1 fruit fly cellular context compared by ENCODE assay signal in genomic region chr3L:8925679-8926078, dm6.
TF ChIP-seq lines count a peak whose summit lies in the region.

No protein-coding gene starts in this region.

TF ChIP-seq in whole organism, embryonic, 481 proteins besides CTCF, POLR2A, EP300 and RAD21 (continued from another document and continues in another):
- no peak for TF ChIP-seq nom (GFP tag; optimal IDR thresholded peaks at IDR 0.05; lab: Kevin White, UChicago)
- TF ChIP-seq Sox102F (GFP tag; optimal IDR thresholded peaks at IDR 0.05; lab: Kevin White, UChicago) = peak; percentile 40
- no peak for TF ChIP-seq dysf (GFP tag; IDR thresholded peaks at IDR 0.05; lab: Robert Waterston, UW)
- TF ChIP-seq eve (GFP tag; optimal IDR thresholded peaks at IDR 0.05; lab: Kevin White, UChicago) = peak in 1 of 2 experiments; percentile 24
- no peak for TF ChIP-seq Fer1 (GFP tag; optimal IDR thresholded peaks at IDR 0.05; lab: Kevin White, UChicago)
- no peak for TF ChIP-seq Trl (optimal IDR thresholded peaks at IDR 0.05; lab: Kevin White, UChicago)
- peak; percentile 1 for TF ChIP-seq Trl (GFP tag; optimal IDR thresholded peaks at IDR 0.05; lab: Kevin White, UChicago)
- TF ChIP-seq CG17802 (tag; optimal IDR thresholded peaks at IDR 0.05; lab: Kevin White, UChicago) = no peak
- TF ChIP-seq gt (GFP tag; IDR thresholded peaks at IDR 0.05; lab: Robert Waterston, UW) = no peak
- peak in 1 of 3 experiments; percentile 47 for TF ChIP-seq Stat92E (GFP tag; optimal IDR thresholded peaks at IDR 0.05; lab: Kevin White, UChicago)
- peak; percentile 85 for TF ChIP-seq Asciz (GFP tag; optimal IDR thresholded peaks at IDR 0.05; lab: Kevin White, UChicago)
- peak in 1 of 2 experiments; percentile 81 for TF ChIP-seq bsh (GFP tag; optimal IDR thresholded peaks at IDR 0.05; lab: Kevin White, UChicago)
- TF ChIP-seq crp (GFP tag; optimal IDR thresholded peaks at IDR 0.05; lab: Kevin White, UChicago) = no peak
- TF ChIP-seq CG12104 (GFP tag; optimal IDR thresholded peaks at IDR 0.05; lab: Kevin White, UChicago) = peak; percentile 10
- TF ChIP-seq ken (GFP tag; IDR thresholded peaks at IDR 0.05; lab: Robert Waterston, UW) = peak; percentile 59
- no peak for TF ChIP-seq CG9797 (GFP tag; optimal IDR thresholded peaks at IDR 0.05; lab: Kevin White, UChicago)
- TF ChIP-seq CG2202 (tag; optimal IDR thresholded peaks at IDR 0.05; lab: Kevin White, UChicago) = peak; percentile 68
- no peak for TF ChIP-seq gsb (GFP tag; IDR thresholded peaks at IDR 0.05; lab: Robert Waterston, UW)
- TF ChIP-seq zfh1 (GFP tag; IDR thresholded peaks at IDR 0.05; lab: Robert Waterston, UW) = peak; percentile 39; the same call in 1 of the 3 replicates
- peak; percentile 63 for TF ChIP-seq CG33557 (GFP tag; optimal IDR thresholded peaks at IDR 0.05; lab: Kevin White, UChicago)
- peak; percentile 88 for TF ChIP-seq CG15601 (tag; optimal IDR thresholded peaks at IDR 0.05; lab: Kevin White, UChicago)
- TF ChIP-seq onecut (GFP tag; IDR thresholded peaks at IDR 0.05; lab: Robert Waterston, UW) = no peak; the same call in 1 of the 2 replicates
- TF ChIP-seq CG13296 (GFP tag; optimal IDR thresholded peaks at IDR 0.05; lab: Kevin White, UChicago) = no peak
- TF ChIP-seq dimm (GFP tag; IDR thresholded peaks at IDR 0.05; lab: Robert Waterston, UW) = no peak
- TF ChIP-seq ara (GFP tag; IDR thresholded peaks at IDR 0.05; lab: Robert Waterston, UW) = peak; percentile 69
- TF ChIP-seq NC2β (GFP tag; optimal IDR thresholded peaks at IDR 0.05; lab: Kevin White, UChicago) = peak; percentile 20
- TF ChIP-seq grn (GFP tag; optimal IDR thresholded peaks at IDR 0.05; lab: Kevin White, UChicago) = peak; percentile 22
- no peak for TF ChIP-seq Hmx (GFP tag; optimal IDR thresholded peaks at IDR 0.05; lab: Kevin White, UChicago)
- TF ChIP-seq CG31441 (GFP tag; IDR thresholded peaks at IDR 0.05; lab: Robert Waterston, UW) = 0 out of 2 replicates have a peak, but pooled peaks have one; percentile 35
- TF ChIP-seq Jarid2 (GFP tag; optimal IDR thresholded peaks at IDR 0.05; lab: Kevin White, UChicago) = peak; percentile 7
- TF ChIP-seq pum (GFP tag; optimal IDR thresholded peaks at IDR 0.05; lab: Kevin White, UChicago) = no peak
- TF ChIP-seq dmrt99B (tag; optimal IDR thresholded peaks at IDR 0.05; lab: Kevin White, UChicago) = peak; percentile 12
- TF ChIP-seq cas (GFP tag; IDR thresholded peaks at IDR 0.05; lab: Robert Waterston, UW) = no peak
- no peak for TF ChIP-seq CG10274 (GFP tag; optimal IDR thresholded peaks at IDR 0.05; lab: Kevin White, UChicago)
- peak; percentile 63 for TF ChIP-seq odd (GFP tag; optimal IDR thresholded peaks at IDR 0.05; lab: Kevin White, UChicago)
- TF ChIP-seq CG12659 (GFP tag; optimal IDR thresholded peaks at IDR 0.05; lab: Kevin White, UChicago) = peak; percentile 3
- no peak for TF ChIP-seq TFAM (GFP tag; optimal IDR thresholded peaks at IDR 0.05; lab: Kevin White, UChicago)
- no peak for TF ChIP-seq CG32772 (GFP tag; IDR thresholded peaks at IDR 0.05; lab: Robert Waterston, UW)
- TF ChIP-seq CG11695 (GFP tag; IDR thresholded peaks at IDR 0.05; lab: Robert Waterston, UW) = no peak
- TF ChIP-seq CG9215 (GFP tag; IDR thresholded peaks at IDR 0.05; lab: Robert Waterston, UW) = no peak
- no peak for TF ChIP-seq CG42726 (GFP tag; IDR thresholded peaks at IDR 0.05; lab: Robert Waterston, UW; ENCODE audit: partially characterized antibody)
- no peak for TF ChIP-seq jigr1 (GFP tag; IDR thresholded peaks at IDR 0.05; lab: Robert Waterston, UW)
- TF ChIP-seq HLH3B (GFP tag; IDR thresholded peaks at IDR 0.05; lab: Robert Waterston, UW) = peak; percentile 42; the same call in 1 of the 2 replicates
- peak; percentile 34 for TF ChIP-seq nau (GFP tag; optimal IDR thresholded peaks at IDR 0.05; lab: Kevin White, UChicago)
- TF ChIP-seq CG12219 (GFP tag; optimal IDR thresholded peaks at IDR 0.05; lab: Kevin White, UChicago) = peak; percentile 27
- TF ChIP-seq hbn (GFP tag; IDR thresholded peaks at IDR 0.05; lab: Robert Waterston, UW; ENCODE audit: partially characterized antibody) = no peak
- peak; percentile 18 for TF ChIP-seq Camta (GFP tag; optimal IDR thresholded peaks at IDR 0.05; lab: Kevin White, UChicago)
- peak; percentile 10 for TF ChIP-seq ewg (GFP tag; optimal IDR thresholded peaks at IDR 0.05; lab: Kevin White, UChicago)
- peak in 1 of 3 experiments; percentile 38 for TF ChIP-seq lola (GFP tag; optimal IDR thresholded peaks at IDR 0.05; lab: Kevin White, UChicago)
- peak; percentile 20 for TF ChIP-seq CG2712 (tag; optimal IDR thresholded peaks at IDR 0.05; lab: Kevin White, UChicago)
- peak; percentile 25 for TF ChIP-seq CG1233 (GFP tag; optimal IDR thresholded peaks at IDR 0.05; lab: Kevin White, UChicago)
- TF ChIP-seq BtbVII (GFP tag; optimal IDR thresholded peaks at IDR 0.05; lab: Kevin White, UChicago) = no peak
- TF ChIP-seq gfzf (GFP tag; optimal IDR thresholded peaks at IDR 0.05; lab: Kevin White, UChicago) = no peak
- TF ChIP-seq nerfin-1 (tag; optimal IDR thresholded peaks at IDR 0.05; lab: Kevin White, UChicago) = peak; percentile 23
- peak; percentile 39 for TF ChIP-seq lab (GFP tag; optimal IDR thresholded peaks at IDR 0.05; lab: Kevin White, UChicago)
- TF ChIP-seq CG5953 (GFP tag; IDR thresholded peaks at IDR 0.05; lab: Robert Waterston, UW) = 0 out of 2 replicates have a peak, but pooled peaks have one; percentile 25
- TF ChIP-seq ci (GFP tag; IDR thresholded peaks at IDR 0.05; lab: Robert Waterston, UW) = peak; percentile 75
- TF ChIP-seq sens (GFP tag; lab: Kevin White, UChicago) = peak; percentile 85
- peak; percentile 10 for TF ChIP-seq CG7556 (GFP tag; optimal IDR thresholded peaks at IDR 0.05; lab: Kevin White, UChicago)
- TF ChIP-seq ttk (GFP tag; IDR thresholded peaks at IDR 0.05; lab: Robert Waterston, UW) = 0 out of 2 replicates have a peak, but pooled peaks have one; percentile 16
- no peak for TF ChIP-seq CG4617 (GFP tag; optimal IDR thresholded peaks at IDR 0.05; lab: Kevin White, UChicago; ENCODE audit: borderline replicate concordance)
- TF ChIP-seq MTF-1 (GFP tag; optimal IDR thresholded peaks at IDR 0.05; lab: Kevin White, UChicago; ENCODE audit: borderline replicate concordance) = peak; percentile 10
- no peak for TF ChIP-seq CG3726 (GFP tag; IDR thresholded peaks at IDR 0.05; lab: Robert Waterston, UW)
- peak; percentile 94 for TF ChIP-seq ATbp (GFP tag; optimal IDR thresholded peaks at IDR 0.05; lab: Kevin White, UChicago)
- no peak for TF ChIP-seq Hr51 (GFP tag; optimal IDR thresholded peaks at IDR 0.05; lab: Kevin White, UChicago)
- no peak for TF ChIP-seq D19B (GFP tag; optimal IDR thresholded peaks at IDR 0.05; lab: Kevin White, UChicago)
- TF ChIP-seq CG7271 (tag; optimal IDR thresholded peaks at IDR 0.05; lab: Kevin White, UChicago) = peak; percentile 30
- peak; percentile 75 for TF ChIP-seq CG17359 (tag; optimal IDR thresholded peaks at IDR 0.05; lab: Kevin White, UChicago)
- TF ChIP-seq wek (GFP tag; optimal IDR thresholded peaks at IDR 0.05; lab: Kevin White, UChicago) = peak; percentile 56
- TF ChIP-seq Dp (GFP tag; optimal IDR thresholded peaks at IDR 0.05; lab: Kevin White, UChicago) = no peak
- peak; percentile 62 for TF ChIP-seq oc (tag; optimal IDR thresholded peaks at IDR 0.05; lab: Kevin White, UChicago)
- TF ChIP-seq CG31365 (tag; optimal IDR thresholded peaks at IDR 0.05; lab: Kevin White, UChicago) = peak; percentile 5
- TF ChIP-seq fd102C (GFP tag; optimal IDR thresholded peaks at IDR 0.05; lab: Kevin White, UChicago) = no peak
- TF ChIP-seq tap (tag; optimal IDR thresholded peaks at IDR 0.05; lab: Kevin White, UChicago) = no peak
- TF ChIP-seq psq (GFP tag; optimal IDR thresholded peaks at IDR 0.05; lab: Kevin White, UChicago) = no peak
- TF ChIP-seq amos (GFP tag; IDR thresholded peaks at IDR 0.05; lab: Robert Waterston, UW; ENCODE audit: partially characterized antibody) = no peak
- no peak for TF ChIP-seq danr (GFP tag; IDR thresholded peaks at IDR 0.05; lab: Robert Waterston, UW)
- TF ChIP-seq CG17385 (GFP tag; optimal IDR thresholded peaks at IDR 0.05; lab: Kevin White, UChicago) = no peak
- TF ChIP-seq CG17568 (GFP tag; optimal IDR thresholded peaks at IDR 0.05; lab: Kevin White, UChicago) = peak; percentile 27
- TF ChIP-seq B-H2 (GFP tag; optimal IDR thresholded peaks at IDR 0.05; lab: Kevin White, UChicago) = no peak
- no peak for TF ChIP-seq Deaf1 (tag; optimal IDR thresholded peaks at IDR 0.05; lab: Kevin White, UChicago)
- peak; percentile 28 for TF ChIP-seq CG4328 (GFP tag; optimal IDR thresholded peaks at IDR 0.05; lab: Kevin White, UChicago)
- peak; percentile 18 for TF ChIP-seq CG12299 (tag; optimal IDR thresholded peaks at IDR 0.05; lab: Kevin White, UChicago)
- no peak for TF ChIP-seq Ssrp (tag; optimal IDR thresholded peaks at IDR 0.05; lab: Kevin White, UChicago)
- TF ChIP-seq Ptx1 (GFP tag; IDR thresholded peaks at IDR 0.05; lab: Robert Waterston, UW) = no peak
- peak; percentile 21 for TF ChIP-seq CG12236 (GFP tag; optimal IDR thresholded peaks at IDR 0.05; lab: Kevin White, UChicago)
- TF ChIP-seq CG11723 (GFP tag; optimal IDR thresholded peaks at IDR 0.05; lab: Kevin White, UChicago) = peak; percentile 2
- TF ChIP-seq CG3847 (GFP tag; IDR thresholded peaks at IDR 0.05; lab: Robert Waterston, UW) = no peak
- no peak for TF ChIP-seq Dad (GFP tag; optimal IDR thresholded peaks at IDR 0.05; lab: Kevin White, UChicago)
- peak; percentile 14 for TF ChIP-seq sqz (GFP tag; optimal IDR thresholded peaks at IDR 0.05; lab: Kevin White, UChicago)
- peak; percentile 2 for TF ChIP-seq Nf-YB (GFP tag; optimal IDR thresholded peaks at IDR 0.05; lab: Kevin White, UChicago)
- TF ChIP-seq CG2116 (GFP tag; optimal IDR thresholded peaks at IDR 0.05; lab: Kevin White, UChicago) = peak; percentile 17
- peak; percentile 3 for TF ChIP-seq CG8089 (GFP tag; optimal IDR thresholded peaks at IDR 0.05; lab: Kevin White, UChicago)
- peak; percentile 66 for TF ChIP-seq gsb-n (tag; optimal IDR thresholded peaks at IDR 0.05; lab: Kevin White, UChicago)
- TF ChIP-seq shn (GFP tag; optimal IDR thresholded peaks at IDR 0.05; lab: Kevin White, UChicago) = no peak
- peak; percentile 10 for TF ChIP-seq bab2 (GFP tag; optimal IDR thresholded peaks at IDR 0.05; lab: Kevin White, UChicago)
- no peak for TF ChIP-seq prd (optimal IDR thresholded peaks at IDR 0.05; lab: Kevin White, UChicago)
- TF ChIP-seq prd (GFP tag; IDR thresholded peaks at IDR 0.05; lab: Robert Waterston, UW) = no peak
- TF ChIP-seq knrl (GFP tag; IDR thresholded peaks at IDR 0.05; lab: Robert Waterston, UW; ENCODE audit: partially characterized antibody) = no peak
- TF ChIP-seq inv (GFP tag; IDR thresholded peaks at IDR 0.05; lab: Robert Waterston, UW; ENCODE audit: partially characterized antibody) = no peak
- TF ChIP-seq Sox100B (GFP tag; optimal IDR thresholded peaks at IDR 0.05; lab: Kevin White, UChicago) = peak; percentile 60
- peak; percentile 59; the same call in 2 of the 3 replicates for TF ChIP-seq gce (GFP tag; IDR thresholded peaks at IDR 0.05; lab: Robert Waterston, UW)
- no peak for TF ChIP-seq CG18476 (GFP tag; optimal IDR thresholded peaks at IDR 0.05; lab: Kevin White, UChicago)
- peak; percentile 58 for TF ChIP-seq CG14710 (tag; optimal IDR thresholded peaks at IDR 0.05; lab: Kevin White, UChicago)
- TF ChIP-seq HmgD (GFP tag; optimal IDR thresholded peaks at IDR 0.05; lab: Kevin White, UChicago) = no peak
- no peak for TF ChIP-seq cg (GFP tag; optimal IDR thresholded peaks at IDR 0.05; lab: Kevin White, UChicago)
- TF ChIP-seq CG10209 (GFP tag; optimal IDR thresholded peaks at IDR 0.05; lab: Kevin White, UChicago) = peak; percentile 53
- TF ChIP-seq CG3407 (GFP tag; optimal IDR thresholded peaks at IDR 0.05; lab: Kevin White, UChicago) = peak; percentile 73
- TF ChIP-seq CG4707 (GFP tag; optimal IDR thresholded peaks at IDR 0.05; lab: Kevin White, UChicago) = peak; percentile 67
- peak; percentile 4 for TF ChIP-seq CG8388 (GFP tag; optimal IDR thresholded peaks at IDR 0.05; lab: Kevin White, UChicago)
- no peak for TF ChIP-seq seq (GFP tag; IDR thresholded peaks at IDR 0.05; lab: Robert Waterston, UW)
- no peak for TF ChIP-seq CG13894 (tag; optimal IDR thresholded peaks at IDR 0.05; lab: Kevin White, UChicago)
- no peak for TF ChIP-seq trh (GFP tag; optimal IDR thresholded peaks at IDR 0.05; lab: Kevin White, UChicago)
- peak; percentile 38; the same call in 1 of the 2 replicates for TF ChIP-seq CG1024 (GFP tag; IDR thresholded peaks at IDR 0.05; lab: Robert Waterston, UW)
- peak; percentile 35 for TF ChIP-seq Mes4 (GFP tag; optimal IDR thresholded peaks at IDR 0.05; lab: Kevin White, UChicago)
- TF ChIP-seq Taf1 (GFP tag; IDR thresholded peaks at IDR 0.05; lab: Robert Waterston, UW) = no peak
- peak; percentile 2 for TF ChIP-seq CG1647 (GFP tag; optimal IDR thresholded peaks at IDR 0.05; lab: Kevin White, UChicago)
- TF ChIP-seq Med (GFP tag; lab: Kevin White, UChicago) = peak; percentile 54
- peak; percentile 23 for TF ChIP-seq dmrt11E (tag; optimal IDR thresholded peaks at IDR 0.05; lab: Kevin White, UChicago)
- TF ChIP-seq Optix (GFP tag; IDR thresholded peaks at IDR 0.05; lab: Robert Waterston, UW) = 0 out of 3 replicates have a peak, but pooled peaks have one; percentile 13
- TF ChIP-seq CG7745 (tag; optimal IDR thresholded peaks at IDR 0.05; lab: Kevin White, UChicago) = peak; percentile 78
- peak; percentile 83 for TF ChIP-seq CG2875 (GFP tag; optimal IDR thresholded peaks at IDR 0.05; lab: Kevin White, UChicago)
- TF ChIP-seq tup (GFP tag; optimal IDR thresholded peaks at IDR 0.05; lab: Kevin White, UChicago) = peak; percentile 20
- peak; percentile 58 for TF ChIP-seq CG6254 (GFP tag; optimal IDR thresholded peaks at IDR 0.05; lab: Kevin White, UChicago)
- no peak for TF ChIP-seq hkb (optimal IDR thresholded peaks at IDR 0.05; lab: Kevin White, UChicago)
- peak; percentile 54 for TF ChIP-seq hkb (GFP tag; IDR thresholded peaks at IDR 0.05; lab: Robert Waterston, UW)
- no peak for TF ChIP-seq CG7786 (GFP tag; optimal IDR thresholded peaks at IDR 0.05; lab: Kevin White, UChicago)
- peak; percentile 42 for TF ChIP-seq Spps (tag; optimal IDR thresholded peaks at IDR 0.05; lab: Kevin White, UChicago)
- peak; percentile 57 for TF ChIP-seq Lhr (GFP tag; optimal IDR thresholded peaks at IDR 0.05; lab: Kevin White, UChicago)
- peak; percentile 41 for TF ChIP-seq Sry-β (GFP tag; optimal IDR thresholded peaks at IDR 0.05; lab: Kevin White, UChicago)
- no peak for TF ChIP-seq yki (optimal IDR thresholded peaks at IDR 0.05; lab: Kevin White, UChicago)
- TF ChIP-seq wdn (GFP tag; IDR thresholded peaks at IDR 0.05; lab: Robert Waterston, UW) = no peak
- no peak for TF ChIP-seq ro (GFP tag; IDR thresholded peaks at IDR 0.05; lab: Robert Waterston, UW)
- TF ChIP-seq sob (GFP tag; IDR thresholded peaks at IDR 0.05; lab: Robert Waterston, UW) = no peak
